Worm (Caenorhabditis elegans) whole organism, mixed stage, embryonic: ENCODE data around the gene Y45F10B.59.
"Not testable (repeated sequence)": the region's sequence is repeated elsewhere in the genome, so short reads cannot be mapped to it uniquely, and the experiment has no call there.

Experiments used
- blmp-1 ChIP-seq: fragments of 150-350 bp; optimal IDR thresholded peaks from 2 replicates; lab custom pipeline; 2014; ENCODE audit warnings: missing biosample characterization, missing genetic modification characterization
- ceh-39 ChIP-seq: fragments of 150-350 bp; optimal IDR thresholded peaks from 2 replicates; lab custom pipeline; 2014; ENCODE audit warnings: missing biosample characterization, missing genetic modification characterization
- ceh-43 ChIP-seq: fragments of 200-800 bp; sonication (Bioruptor generic); optimal IDR thresholded peaks from 2 replicates; lab custom pipeline; 2018; ENCODE audit warnings: mild to moderate bottlenecking, missing genetic modification characterization, moderate library complexity, missing compliant biosample characterization
- ceh-83 ChIP-seq: fragments of 200-800 bp; sonication (Bioruptor generic); optimal IDR thresholded peaks from 2 replicates; lab custom pipeline; 2018; ENCODE audit warnings: mild to moderate bottlenecking, missing genetic modification characterization, missing compliant biosample characterization
- ces-1 ChIP-seq: fragments of 150-350 bp; optimal IDR thresholded peaks from 2 replicates; lab custom pipeline; 2014; ENCODE audit warnings: missing biosample characterization, missing genetic modification reagents, missing genetic modification characterization
- drap-1 ChIP-seq: fragments of 200-800 bp; sonication (Bioruptor generic); optimal IDR thresholded peaks from 3 replicates; lab custom pipeline; 2018; ENCODE audit warnings: mild to moderate bottlenecking, missing genetic modification characterization, missing compliant biosample characterization
- elt-1 ChIP-seq: sonication (generic microtip); optimal IDR thresholded peaks from 2 replicates; lab custom pipeline; 2017; ENCODE audit warnings: missing genetic modification characterization, mild to moderate bottlenecking, missing compliant biosample characterization, antibody characterized with exemption, moderate library complexity, borderline replicate concordance; ENCODE audit not compliant: insufficient read depth
- elt-3 ChIP-seq: fragments of 150-350 bp; optimal IDR thresholded peaks from 2 replicates; lab custom pipeline; 2014; ENCODE audit warnings: missing biosample characterization, missing genetic modification characterization
- flh-1 ChIP-seq: fragments of 200-800 bp; sonication (Bioruptor generic); optimal IDR thresholded peaks from 2 replicates; lab custom pipeline; 2018; ENCODE audit warnings: mild to moderate bottlenecking, missing genetic modification characterization, moderate library complexity, missing compliant biosample characterization
- hlh-1 ChIP-seq: fragments of 150-350 bp; optimal IDR thresholded peaks from 2 replicates; lab custom pipeline; 2014; ENCODE audit warnings: missing biosample characterization, missing genetic modification reagents, missing genetic modification characterization
- lin-13 ChIP-seq: fragments of 150-350 bp; optimal IDR thresholded peaks from 2 replicates; lab custom pipeline; 2014; ENCODE audit warnings: missing biosample characterization, missing genetic modification characterization
- lin-32 ChIP-seq: fragments of 200-800 bp; sonication (Bioruptor generic); optimal IDR thresholded peaks from 2 replicates; lab custom pipeline; 2018; ENCODE audit warnings: mild to moderate bottlenecking, missing genetic modification characterization, missing compliant biosample characterization
- lsy-2 ChIP-seq: fragments of 150-350 bp; optimal IDR thresholded peaks from 2 replicates; lab custom pipeline; 2014; ENCODE audit warnings: missing biosample characterization, missing genetic modification characterization
- mab-5 ChIP-seq: fragments of 150-350 bp; optimal IDR thresholded peaks from 2 replicates; lab custom pipeline; 2014; ENCODE audit warnings: missing biosample characterization, missing genetic modification characterization
- mls-2 ChIP-seq: sonication (generic microtip); optimal IDR thresholded peaks from 2 replicates; lab custom pipeline; 2016; ENCODE audit warnings: mild to moderate bottlenecking, missing genetic modification characterization, moderate library complexity, missing compliant biosample characterization
- nhr-12 ChIP-seq: fragments of 150-350 bp; optimal IDR thresholded peaks from 2 replicates; lab custom pipeline; 2014; ENCODE audit warnings: missing biosample characterization, missing genetic modification characterization
- nhr-2 ChIP-seq: fragments of 150-350 bp; optimal IDR thresholded peaks from 2 replicates; lab custom pipeline; 2014; ENCODE audit warnings: missing biosample characterization, missing genetic modification characterization
- nhr-237 ChIP-seq: fragments of 150-350 bp; optimal IDR thresholded peaks from 2 replicates; lab custom pipeline; 2014; ENCODE audit warnings: missing biosample characterization, missing genetic modification characterization
- nhr-28 ChIP-seq: fragments of 150-350 bp; optimal IDR thresholded peaks from 2 replicates; lab custom pipeline; 2014; ENCODE audit warnings: missing biosample characterization, missing genetic modification characterization
- nhr-76 ChIP-seq: sonication (generic microtip); optimal IDR thresholded peaks from 2 replicates; lab custom pipeline; 2017; ENCODE audit warnings: missing biosample characterization, missing genetic modification characterization
- pha-4 ChIP-seq: fragments of 150-350 bp; optimal IDR thresholded peaks from 2 replicates; lab custom pipeline; 2018; ENCODE audit warnings: missing biosample characterization, missing genetic modification reagents, missing genetic modification characterization
- sem-2 ChIP-seq: fragments of 200-800 bp; sonication (Bioruptor generic); optimal IDR thresholded peaks from 2 replicates; lab custom pipeline; 2018; ENCODE audit warnings: mild to moderate bottlenecking, missing genetic modification characterization, missing compliant biosample characterization
- snpc-4 ChIP-seq: fragments of 150-350 bp; optimal IDR thresholded peaks from 2 replicates; lab custom pipeline; 2014; ENCODE audit warnings: missing biosample characterization, missing genetic modification characterization
- tbx-8 ChIP-seq: fragments of 200-800 bp; sonication (Bioruptor generic); optimal IDR thresholded peaks from 2 replicates; lab custom pipeline; 2018; ENCODE audit warnings: mild to moderate bottlenecking, missing genetic modification characterization, moderate library complexity, missing compliant biosample characterization
- unc-120 ChIP-seq: sonication (generic microtip); optimal IDR thresholded peaks from 2 replicates; lab custom pipeline; 2017; ENCODE audit warnings: missing genetic modification characterization, missing compliant biosample characterization; ENCODE audit not compliant: poor library complexity, severe bottlenecking
- unc-39 ChIP-seq: fragments of 150-350 bp; optimal IDR thresholded peaks from 2 replicates; lab custom pipeline; 2014; ENCODE audit warnings: missing biosample characterization, missing genetic modification characterization
- unc-62 ChIP-seq: fragments of 150-350 bp; optimal IDR thresholded peaks from 2 replicates; lab custom pipeline; 2014; ENCODE audit warnings: missing biosample characterization, missing genetic modification reagents, missing genetic modification characterization
- zip-8 ChIP-seq: fragments of 150-350 bp; optimal IDR thresholded peaks from 2 replicates; lab custom pipeline; 2014; ENCODE audit warnings: missing biosample characterization, missing genetic modification characterization
- ztf-11 ChIP-seq: fragments of 150-350 bp; optimal IDR thresholded peaks from 2 replicates; lab custom pipeline; 2014; ENCODE audit warnings: missing biosample characterization, missing genetic modification characterization

Y45F10B.59 gene

DNA sequence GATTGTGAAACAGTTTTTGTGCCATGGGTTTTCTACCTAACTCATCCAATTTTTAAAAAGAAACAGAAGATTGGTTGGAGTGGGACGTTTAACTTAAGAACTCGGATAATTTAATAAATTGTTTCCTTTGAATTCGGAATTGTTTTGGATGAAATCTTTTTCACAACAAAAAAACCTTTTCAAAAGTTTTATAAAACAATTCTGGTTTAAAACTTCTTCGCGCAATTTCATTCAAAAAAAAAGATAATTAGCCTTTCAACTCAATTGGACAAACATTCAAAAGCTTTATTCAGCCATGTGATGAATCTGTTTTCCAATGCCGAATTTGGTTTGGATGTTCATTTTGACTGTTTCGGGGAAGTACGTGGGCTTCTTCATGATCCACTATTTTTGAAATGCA, 15.2 kb upstream of the Y45F10B.59 start, which contains the start of gene Y45F10B.12:
Gene Y45F10B.12, plus strand, starts transcription at position 301 of the 400 bp plus-strand sequence.
- TF ChIP-seq mab-5 (tag; lab: Kevin White, UChicago): no peak

DNA sequence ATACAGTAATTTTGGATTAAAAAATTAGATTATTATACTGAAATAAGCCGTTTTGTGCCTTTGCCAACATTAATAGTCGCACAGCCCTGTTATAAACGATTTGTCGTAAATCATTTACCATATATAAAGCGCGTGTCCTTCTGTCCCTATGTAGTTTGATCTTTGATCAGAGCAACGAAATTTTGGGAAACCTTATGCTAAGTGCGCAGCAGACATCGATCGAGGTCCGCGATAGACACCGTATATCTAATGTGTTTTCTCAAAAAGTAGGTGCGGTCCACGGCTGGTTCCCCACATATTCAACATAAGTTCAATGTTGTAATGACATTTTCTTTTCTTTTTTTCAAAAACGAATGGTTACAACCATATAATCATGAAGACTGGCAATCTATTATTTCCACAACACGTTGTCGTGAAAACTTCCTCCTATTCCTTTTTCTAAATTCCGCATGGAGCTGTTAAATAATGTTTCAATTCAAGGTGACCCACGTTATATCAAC, 13.8 kb upstream of the Y45F10B.59 start, which contains the start of gene sru-9:
Gene sru-9, plus strand, starts transcription at position 450 of the 500 bp plus-strand sequence.
- TF ChIP-seq nhr-237, nhr-76, ceh-39 (tag; lab: Kevin White, UChicago): not testable (repeated sequence)
- TF ChIP-seq, all 35 proteins: peak for 0; not testable (repeated sequence) for 35

- TF ChIP-seq drap-1 (GFP tag; lab: Kevin White, UChicago) (no peak), unc-39 (tag; lab: Kevin White, UChicago) (no peak), tbx-8 (GFP tag; lab: Kevin White, UChicago) (no peak), unc-62 (GFP tag; lab: Kevin White, UChicago) (no peak), ztf-11 (tag; lab: Kevin White, UChicago) (no peak), lin-13 (tag; lab: Kevin White, UChicago) (no peak), flh-1 (GFP tag; lab: Kevin White, UChicago) (no peak), ceh-83 (GFP tag; lab: Kevin White, UChicago) (no peak), nhr-2 (no peak), unc-120 (tag; lab: Kevin White, UChicago) (no peak), hlh-1 (tag; lab: Kevin White, UChicago) (no peak), lsy-2 (tag; lab: Kevin White, UChicago) (no peak), elt-3 (tag; lab: Kevin White, UChicago) (no peak), nhr-12 (tag; lab: Kevin White, UChicago) (no peak), blmp-1 (no peak), zip-8 (no peak), ceh-43 (GFP tag; lab: Kevin White, UChicago) (no peak), nhr-28 (tag; lab: Kevin White, UChicago) (no peak), ceh-39 (tag; lab: Kevin White, UChicago) (no peak), sem-2 (no peak)
Observed at ce11 chrIV:13591645-13592044, 10.8 kb upstream of the Y45F10B.59 start, which contains the start of gene tsp-5. Gene tsp-5 (minus strand): TSS chrIV:13591745.

DNA sequence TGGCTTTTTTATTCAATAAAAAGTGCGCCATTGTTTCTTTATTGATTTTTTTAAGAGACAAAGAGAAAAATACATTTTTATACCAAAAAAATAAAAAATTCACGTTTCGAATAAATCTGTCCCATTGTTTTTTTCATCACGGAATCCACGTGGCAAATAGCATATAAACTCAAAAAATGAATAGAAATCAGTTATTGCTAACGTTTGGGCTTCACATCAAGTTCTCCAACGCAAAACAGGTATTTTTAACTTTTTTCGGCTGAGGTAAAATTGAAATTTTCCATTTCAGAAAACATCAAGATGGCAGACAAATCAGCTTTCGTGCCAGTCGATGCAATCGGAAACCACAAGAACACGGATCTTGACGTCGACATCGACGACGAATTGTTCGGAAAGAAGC, 9.1 kb upstream of the Y45F10B.59 start, which contains the start of gene Y45F10B.3:
Gene Y45F10B.3, plus strand, starts transcription at position 301 of the 400 bp plus-strand sequence.
- no peak for TF ChIP-seq elt-1 (tag; lab: Kevin White, UChicago)
- no peak for TF ChIP-seq unc-62 (GFP tag; lab: Kevin White, UChicago)
- no peak for TF ChIP-seq ces-1
- TF ChIP-seq nhr-2: no peak
- no peak for TF ChIP-seq ceh-39 (tag; lab: Kevin White, UChicago)
- TF ChIP-seq drap-1 (GFP tag; lab: Kevin White, UChicago): no peak
- TF ChIP-seq lsy-2 (tag; lab: Kevin White, UChicago): no peak
- TF ChIP-seq nhr-28 (tag; lab: Kevin White, UChicago): no peak
- no peak for TF ChIP-seq mls-2 (tag; lab: Kevin White, UChicago)

DNA sequence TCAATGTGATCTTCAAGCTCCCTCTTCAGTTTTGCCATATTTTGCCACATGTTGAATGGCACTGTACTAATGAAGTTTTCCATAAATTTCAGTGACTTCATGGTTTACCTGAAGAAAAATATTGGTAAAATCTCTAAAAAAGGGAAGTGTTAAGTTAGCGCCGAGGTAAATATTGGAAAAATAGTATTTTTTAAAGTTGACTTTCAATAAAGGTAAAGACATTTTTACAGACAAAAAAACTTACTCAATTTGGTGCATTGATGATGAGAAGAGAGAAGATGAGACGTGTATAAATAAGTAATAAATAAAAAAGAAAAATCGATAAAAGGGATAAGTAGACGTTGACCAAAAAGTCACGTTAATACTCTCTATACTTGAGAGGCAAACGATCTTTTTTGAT, 4.6 kb upstream of the Y45F10B.59 start, which contains the start of gene Y45F10B.9:
Gene Y45F10B.9, minus strand, starts transcription at position 101 of the 400 bp plus-strand sequence.
- not testable (repeated sequence) for TF ChIP-seq unc-39 (tag; lab: Kevin White, UChicago); sem-2; lsy-2 (tag; lab: Kevin White, UChicago)

DNA sequence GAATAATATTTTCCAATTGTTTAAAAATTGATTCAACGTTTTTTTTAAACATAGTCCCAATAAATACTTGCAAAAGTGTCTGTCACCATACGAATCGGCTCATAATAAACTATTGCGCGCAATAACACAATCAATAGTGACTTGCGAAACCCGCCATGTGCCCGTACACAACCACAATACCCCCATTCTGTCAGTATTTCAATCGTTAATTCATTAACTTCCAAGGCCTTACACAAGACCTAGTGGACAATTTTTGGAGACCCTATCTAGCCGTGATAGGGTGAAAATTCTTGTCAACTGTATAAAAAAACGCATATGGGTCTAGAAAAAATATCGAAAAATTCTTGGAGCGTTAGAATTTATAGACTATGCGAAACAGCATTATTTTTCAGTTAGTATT, 1.8 kb upstream of the Y45F10B.59 start:
- no peak for TF ChIP-seq unc-62 (GFP tag; lab: Kevin White, UChicago)
- TF ChIP-seq sem-2: no peak
- TF ChIP-seq pha-4 (tag; lab: Kevin White, UChicago): no peak
- TF ChIP-seq mab-5 (tag; lab: Kevin White, UChicago): no peak
- no peak for TF ChIP-seq flh-1 (GFP tag; lab: Kevin White, UChicago)
- TF ChIP-seq ceh-43 (GFP tag; lab: Kevin White, UChicago): no peak
- TF ChIP-seq hlh-1 (tag; lab: Kevin White, UChicago): no peak
- TF ChIP-seq nhr-12 (tag; lab: Kevin White, UChicago): no peak
- TF ChIP-seq ceh-39 (tag; lab: Kevin White, UChicago): no peak
- no peak for TF ChIP-seq lin-32 (GFP tag; lab: Kevin White, UChicago)
- no peak for TF ChIP-seq unc-39 (tag; lab: Kevin White, UChicago)
- no peak for TF ChIP-seq snpc-4 (tag; lab: Kevin White, UChicago)
- no peak for TF ChIP-seq tbx-8 (GFP tag; lab: Kevin White, UChicago)
- no peak for TF ChIP-seq unc-120 (tag; lab: Kevin White, UChicago)
- no peak for TF ChIP-seq elt-3 (tag; lab: Kevin White, UChicago)
- TF ChIP-seq nhr-76 (tag; lab: Kevin White, UChicago): no peak
- no peak for TF ChIP-seq lin-13 (tag; lab: Kevin White, UChicago)
- no peak for TF ChIP-seq ceh-83 (GFP tag; lab: Kevin White, UChicago)
- no peak for TF ChIP-seq blmp-1
- TF ChIP-seq, all 35 proteins: peak for 0
